Worm (Caenorhabditis elegans) whole organism, L2 larva: ENCODE data around the gene srg-30.

ENCODE experiments used
- alr-1 ChIP-seq: fragments of 150-350 bp; optimal IDR thresholded peaks from 2 replicates; lab custom pipeline; 2014; ENCODE audit warnings: missing biosample characterization, missing genetic modification characterization
- ama-1 ChIP-seq: fragments of 150-350 bp; optimal IDR thresholded peaks from 2 replicates; lab custom pipeline; 2018; ENCODE audit warnings: inconsistent platforms
- dmd-4 ChIP-seq: sonication (generic microtip); optimal IDR thresholded peaks from 2 replicates; lab custom pipeline; 2017; ENCODE audit warnings: missing biosample characterization, missing genetic modification characterization
- lsy-2 ChIP-seq, 2 experiments: fragments of 150-350 bp in 1 of 2; sonication (generic microtip) in 1 of 2; optimal IDR thresholded peaks; 2 replicates each; lab custom pipeline; 2014 to 2017; ENCODE audit warnings: missing biosample characterization in 2 of 2, missing genetic modification characterization in 2 of 2
- mdl-1 ChIP-seq, 2 experiments: fragments of 150-350 bp in 1 of 2; sonication (generic microtip) in 1 of 2; optimal IDR thresholded peaks; 2 replicates each; lab custom pipeline; 2017; ENCODE audit warnings: missing biosample characterization in 2 of 2, missing genetic modification characterization in 2 of 2
- nhr-10 ChIP-seq: sonication (generic microtip); optimal IDR thresholded peaks from 2 replicates; lab custom pipeline; 2017; ENCODE audit warnings: missing biosample characterization, missing genetic modification characterization
- nhr-12 ChIP-seq: fragments of 150-350 bp; optimal IDR thresholded peaks from 2 replicates; lab custom pipeline; 2014; ENCODE audit warnings: missing biosample characterization, missing genetic modification characterization
- nhr-6 ChIP-seq: fragments of 150-350 bp; optimal IDR thresholded peaks from 2 replicates; lab custom pipeline; 2014; ENCODE audit warnings: missing biosample characterization, missing genetic modification characterization
- ztf-4 ChIP-seq: fragments of 150-350 bp; optimal IDR thresholded peaks from 2 replicates; lab custom pipeline; 2014; ENCODE audit warnings: missing biosample characterization, missing genetic modification characterization

ce11 chrV:6691813-6692351, 26.2 kb downstream of the srg-30 start, which contains the start of gene mtl-1:
- no peak for TF ChIP-seq alr-1 (tag; lab: Kevin White, UChicago)
- no peak for TF ChIP-seq ztf-4 (tag; lab: Kevin White, UChicago)
- no peak for TF ChIP-seq nhr-10
- no peak for TF ChIP-seq dmd-4 (tag; lab: Kevin White, UChicago)
- TF ChIP-seq mdl-1 (tag; optimal IDR thresholded peaks at IDR 0.05; lab: Kevin White, UChicago) = no peak
- TF ChIP-seq lsy-2 (tag; optimal IDR thresholded peaks at IDR 0.05; lab: Kevin White, UChicago) = no peak
- no peak for TF ChIP-seq ama-1 (lab: Kevin White, UChicago)
- no peak for TF ChIP-seq nhr-12 (tag; lab: Kevin White, UChicago)
- TF ChIP-seq nhr-6 (tag; lab: Kevin White, UChicago) = no peak
